Worm (Caenorhabditis elegans): ENCODE measurements around the gene dap-3.

Gene dap-3

ce11 chrII:10543457-10544137 is 37.3 kb upstream of the dap-3 start (continued):
- TF ChIP-seq cebp-2 (GFP tag; IDR thresholded peaks at IDR 0.05): 0 out of 2 replicates have a peak, but pooled peaks have one; percentile 73
- TF ChIP-seq lin-26 (GFP tag; IDR thresholded peaks at IDR 0.05): no peak; the same call in none of the 2 replicates
- no peak; the same call in 1 of the 2 replicates for TF ChIP-seq B0336.3 (GFP tag; IDR thresholded peaks at IDR 0.05)
- TF ChIP-seq lsl-1 (GFP tag; optimal IDR thresholded peaks at IDR 0.05): peak; percentile 18
- TF ChIP-seq sea-2 (GFP tag; IDR thresholded peaks at IDR 0.05): peak; percentile 54; the same call in 1 of the 2 replicates
- peak; percentile 60 for TF ChIP-seq F52B5.7 (tag; optimal IDR thresholded peaks at IDR 0.05)
- peak; percentile 65 for TF ChIP-seq cebp-1 (GFP tag; IDR thresholded peaks at IDR 0.05)
- TF ChIP-seq cebp-1 (tag; optimal IDR thresholded peaks at IDR 0.05): peak; percentile 49
- TF ChIP-seq bed-1 (GFP tag; IDR thresholded peaks at IDR 0.05): peak; percentile 14; the same call in 1 of the 2 replicates
- TF ChIP-seq F37B4.10 (GFP tag; IDR thresholded peaks at IDR 0.05): 0 out of 2 replicates have a peak, but pooled peaks have one; percentile 60
- no peak for TF ChIP-seq nhr-179 (tag; optimal IDR thresholded peaks at IDR 0.05)
- TF ChIP-seq rpc-1 (optimal IDR thresholded peaks at IDR 0.05): no peak
- TF ChIP-seq rpc-1 (tag; optimal IDR thresholded peaks at IDR 0.05): no peak
- TF ChIP-seq hsf-1 (GFP tag; IDR thresholded peaks at IDR 0.05): peak; percentile 29; the same call in 1 of the 2 replicates
- no peak for TF ChIP-seq F55B11.4 (tag; optimal IDR thresholded peaks at IDR 0.05; ENCODE audit: borderline replicate concordance, insufficient read depth)
- no peak for TF ChIP-seq lir-1 (GFP tag; conservative IDR thresholded peaks at IDR 0.05)
- no peak for TF ChIP-seq snpc-1.1 (tag; optimal IDR thresholded peaks at IDR 0.05; ENCODE audit: insufficient read depth)
- TF ChIP-seq rcor-1 (GFP tag; IDR thresholded peaks at IDR 0.05): 0 out of 2 replicates have a peak, but pooled peaks have one; percentile 19
- TF ChIP-seq unc-130 (GFP tag; optimal IDR thresholded peaks at IDR 0.05): no peak
- peak; percentile 66 for TF ChIP-seq zim-3 (tag; optimal IDR thresholded peaks at IDR 0.05)
- TF ChIP-seq fkh-3 (tag; optimal IDR thresholded peaks at IDR 0.05): no peak
- no peak for TF ChIP-seq snpc-4 (GFP tag; optimal IDR thresholded peaks at IDR 0.05)
- TF ChIP-seq snpc-4 (tag; optimal IDR thresholded peaks at IDR 0.05): peak in 1 of 4 experiments; percentile 2
- TF ChIP-seq aptf-2 (GFP tag; conservative IDR thresholded peaks at IDR 0.05): no peak
- TF ChIP-seq him-1 (tag; optimal IDR thresholded peaks at IDR 0.05): no peak
- no peak for TF ChIP-seq dpff-1 (tag; optimal IDR thresholded peaks at IDR 0.05)
- TF ChIP-seq nhr-90 (tag; optimal IDR thresholded peaks at IDR 0.05): no peak
- TF ChIP-seq zfh-2 (GFP tag; conservative IDR thresholded peaks at IDR 0.05): no peak
- TF ChIP-seq hlh-12 (tag; optimal IDR thresholded peaks at IDR 0.05): no peak
- TF ChIP-seq ceh-79 (tag; optimal IDR thresholded peaks at IDR 0.05): no peak
- TF ChIP-seq bed-2 (GFP tag; IDR thresholded peaks at IDR 0.05): no peak
- TF ChIP-seq ceh-100 (GFP tag; IDR thresholded peaks at IDR 0.05): no peak; the same call in 1 of the 2 replicates
- peak; percentile 5; the same call in 1 of the 2 replicates for TF ChIP-seq ekl-4 (GFP tag; IDR thresholded peaks at IDR 0.05)
- TF ChIP-seq B0261.1 (tag; optimal IDR thresholded peaks at IDR 0.05): no peak
- peak; percentile 76 for TF ChIP-seq repo-1 (tag; optimal IDR thresholded peaks at IDR 0.05)
- TF ChIP-seq atf-7 (tag; optimal IDR thresholded peaks at IDR 0.05): peak; percentile 24
- no peak for TF ChIP-seq F49E8.2 (tag; optimal IDR thresholded peaks at IDR 0.05; ENCODE audit: insufficient read depth)
- TF ChIP-seq ceh-27 (GFP tag; optimal IDR thresholded peaks at IDR 0.05): no peak
- no peak for TF ChIP-seq sptf-2 (GFP tag; optimal IDR thresholded peaks at IDR 0.05)
- no peak for TF ChIP-seq xnd-1 (tag; optimal IDR thresholded peaks at IDR 0.05)
- peak; percentile 25 for TF ChIP-seq snpc-1.3 (tag; optimal IDR thresholded peaks at IDR 0.05; ENCODE audit: insufficient read depth)
- TF ChIP-seq pha-4 (tag; optimal IDR thresholded peaks at IDR 0.05): no peak
- TF ChIP-seq ceh-58 (GFP tag; IDR thresholded peaks at IDR 0.05): 0 out of 2 replicates have a peak, but pooled peaks have one; percentile 78
- no peak for TF ChIP-seq nfya-2 (GFP tag; IDR thresholded peaks at IDR 0.05)
- peak; percentile 40; the same call in 1 of the 2 replicates for TF ChIP-seq egl-44 (GFP tag; IDR thresholded peaks at IDR 0.05)
- TF ChIP-seq ztf-18 (tag; optimal IDR thresholded peaks at IDR 0.05): no peak
- no peak for TF ChIP-seq mel-28 (tag; optimal IDR thresholded peaks at IDR 0.05; ENCODE audit: borderline replicate concordance)
- no peak for TF ChIP-seq somi-1 (GFP tag; optimal IDR thresholded peaks at IDR 0.05)
